Worm (Caenorhabditis elegans): ENCODE results near the gene K08F8.7.

DNA sequence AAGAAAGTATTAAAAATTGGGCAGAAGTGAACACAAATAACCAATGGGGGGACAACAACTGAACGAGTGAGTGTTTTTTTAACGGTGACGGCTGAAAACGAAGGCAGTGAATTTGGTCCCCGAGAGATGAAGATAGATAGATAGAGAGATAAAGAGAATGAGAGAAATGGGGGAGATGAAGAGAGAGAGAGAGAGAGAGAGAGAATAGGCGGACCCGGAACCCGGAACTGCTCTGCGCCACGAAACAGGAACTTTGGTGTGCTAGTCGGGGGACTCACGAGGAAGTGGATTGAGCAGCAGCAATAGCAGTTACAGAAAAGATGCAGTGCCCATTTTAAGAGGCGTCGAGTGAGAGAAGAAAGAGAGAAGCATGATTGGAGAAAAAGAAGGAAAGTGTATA is 41.2 kb upstream of the K08F8.7 start:
- TF ChIP-seq nfya-1 (tag; optimal IDR thresholded peaks at IDR 0.05): peak; percentile 8
- TF ChIP-seq fax-1 (tag; optimal IDR thresholded peaks at IDR 0.05): no peak
- TF ChIP-seq elt-4 (tag; optimal IDR thresholded peaks at IDR 0.05): no peak
- TF ChIP-seq dve-1 (tag; optimal IDR thresholded peaks at IDR 0.05): no peak
- no peak for TF ChIP-seq pat-9 (tag; optimal IDR thresholded peaks at IDR 0.05)
- TF ChIP-seq pqm-1 (tag; optimal IDR thresholded peaks at IDR 0.05): no peak
- no peak for TF ChIP-seq dmd-4 (tag; optimal IDR thresholded peaks at IDR 0.05; ENCODE audit: borderline replicate concordance)
- no peak for TF ChIP-seq eyg-1 (tag; optimal IDR thresholded peaks at IDR 0.05)
- TF ChIP-seq ceh-22 (tag; optimal IDR thresholded peaks at IDR 0.05): no peak

Measured in whole organism, late embryonic.